1 fruit fly cellular context compared by ENCODE assay signal in the genomic region with DNA sequence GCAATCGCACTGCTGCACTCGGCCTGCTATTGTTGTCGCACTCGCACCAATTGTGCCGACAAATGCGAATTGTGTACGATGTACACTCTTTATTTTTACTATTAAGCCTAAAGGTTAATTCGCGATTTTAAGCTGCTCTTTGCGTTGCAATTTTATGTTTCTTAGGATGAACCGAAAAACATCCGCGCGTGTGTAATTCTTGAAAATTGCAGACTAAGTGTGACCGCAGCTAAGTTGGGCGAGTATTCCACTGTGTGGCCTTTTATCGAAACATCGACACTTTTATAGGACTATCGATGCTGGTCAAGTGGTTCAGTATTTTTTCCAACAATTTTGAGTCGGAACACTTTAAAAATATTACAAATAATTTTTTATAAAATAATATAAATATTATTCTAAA.
TF ChIP-seq lines count a peak whose summit lies in the region.

Gene Pak3, minus strand, starts transcription at position 225 of the 400 bp plus-strand sequence.

TF ChIP-seq in whole organism, embryonic, 481 proteins besides CTCF, POLR2A, EP300 and RAD21 (continued from another document and continues in another):
- TF ChIP-seq CG10654 (GFP tag; optimal IDR thresholded peaks at IDR 0.05; lab: Kevin White, UChicago) (no peak), jigr1 (GFP tag; IDR thresholded peaks at IDR 0.05; lab: Robert Waterston, UW) (no peak; the same call in 2 of the 3 replicates), Doc2 (GFP tag; IDR thresholded peaks at IDR 0.05; lab: Robert Waterston, UW) (no peak), hb (GFP tag; IDR thresholded peaks at IDR 0.05; lab: Robert Waterston, UW; ENCODE audit: partially characterized antibody) (peak; percentile 17; the same call in 2 of the 3 replicates), CG34422 (GFP tag; IDR thresholded peaks at IDR 0.05; lab: Robert Waterston, UW) (0 out of 3 replicates have a peak, but pooled peaks have one; percentile 33), C15 (GFP tag; IDR thresholded peaks at IDR 0.05; lab: Robert Waterston, UW) (no peak), trh (GFP tag; optimal IDR thresholded peaks at IDR 0.05; lab: Kevin White, UChicago) (no peak), Ssrp (tag; optimal IDR thresholded peaks at IDR 0.05; lab: Kevin White, UChicago) (no peak), Blimp-1 (GFP tag; optimal IDR thresholded peaks at IDR 0.05; lab: Kevin White, UChicago) (peak; percentile 18), Usf (GFP tag; optimal IDR thresholded peaks at IDR 0.05; lab: Kevin White, UChicago) (no peak), sob (GFP tag; IDR thresholded peaks at IDR 0.05; lab: Robert Waterston, UW) (no peak), fd102C (GFP tag; optimal IDR thresholded peaks at IDR 0.05; lab: Kevin White, UChicago) (no peak), ken (GFP tag; IDR thresholded peaks at IDR 0.05; lab: Robert Waterston, UW) (no peak), Mad (GFP tag; optimal IDR thresholded peaks at IDR 0.05; lab: Kevin White, UChicago) (no peak), tin (GFP tag; optimal IDR thresholded peaks at IDR 0.05; lab: Kevin White, UChicago) (no peak), fd64A (GFP tag; optimal IDR thresholded peaks at IDR 0.05; lab: Kevin White, UChicago) (no peak), usp (GFP tag; optimal IDR thresholded peaks at IDR 0.05; lab: Kevin White, UChicago) (no peak), row (GFP tag; IDR thresholded peaks at IDR 0.05; lab: Robert Waterston, UW) (peak; percentile 51; the same call in 1 of the 3 replicates), Tbp (GFP tag; optimal IDR thresholded peaks at IDR 0.05; lab: Kevin White, UChicago) (no peak), wek (GFP tag; optimal IDR thresholded peaks at IDR 0.05; lab: Kevin White, UChicago) (no peak), prd (optimal IDR thresholded peaks at IDR 0.05; lab: Kevin White, UChicago) (no peak), prd (GFP tag; IDR thresholded peaks at IDR 0.05; lab: Robert Waterston, UW) (no peak), chm (GFP tag; IDR thresholded peaks at IDR 0.05; lab: Robert Waterston, UW) (no peak; the same call in 1 of the 2 replicates), CG4424 (GFP tag; optimal IDR thresholded peaks at IDR 0.05; lab: Kevin White, UChicago) (no peak), tll (GFP tag; optimal IDR thresholded peaks at IDR 0.05; lab: Kevin White, UChicago) (no peak), CG17912 (GFP tag; optimal IDR thresholded peaks at IDR 0.05; lab: Kevin White, UChicago) (no peak), pho (GFP tag; optimal IDR thresholded peaks at IDR 0.05; lab: Kevin White, UChicago) (no peak), CG11247 (GFP tag; IDR thresholded peaks at IDR 0.05; lab: Robert Waterston, UW) (no peak), fru (optimal IDR thresholded peaks at IDR 0.05; lab: Kevin White, UChicago) (no peak), Hr51 (GFP tag; optimal IDR thresholded peaks at IDR 0.05; lab: Kevin White, UChicago) (no peak), crc (GFP tag; optimal IDR thresholded peaks at IDR 0.05; lab: Kevin White, UChicago) (no peak), CG11696 (GFP tag; IDR thresholded peaks at IDR 0.05; lab: Robert Waterston, UW) (no peak), CG7556 (GFP tag; optimal IDR thresholded peaks at IDR 0.05; lab: Kevin White, UChicago) (no peak), ab (GFP tag; optimal IDR thresholded peaks at IDR 0.05; lab: Kevin White, UChicago) (no peak), Bdp1 (GFP tag; optimal IDR thresholded peaks at IDR 0.05; lab: Kevin White, UChicago) (no peak), CG15011 (GFP tag; optimal IDR thresholded peaks at IDR 0.05; lab: Kevin White, UChicago) (no peak), sisA (GFP tag; IDR thresholded peaks at IDR 0.05; lab: Robert Waterston, UW) (no peak), Opbp (GFP tag; IDR thresholded peaks at IDR 0.05; lab: Robert Waterston, UW; ENCODE audit: partially characterized antibody) (peak; percentile 75), CoRest (tag; optimal IDR thresholded peaks at IDR 0.05; lab: Kevin White, UChicago) (peak; percentile 45), Vsx1 (GFP tag; optimal IDR thresholded peaks at IDR 0.05; lab: Kevin White, UChicago) (no peak), Spps (tag; optimal IDR thresholded peaks at IDR 0.05; lab: Kevin White, UChicago) (no peak), NK7.1 (GFP tag; optimal IDR thresholded peaks at IDR 0.05; lab: Kevin White, UChicago) (no peak), z (GFP tag; IDR thresholded peaks at IDR 0.05; lab: Robert Waterston, UW) (no peak), NFAT (GFP tag; IDR thresholded peaks at IDR 0.05; lab: Robert Waterston, UW) (no peak), Abd-B (GFP tag; optimal IDR thresholded peaks at IDR 0.05; lab: Kevin White, UChicago) (no peak), dmrt99B (tag; optimal IDR thresholded peaks at IDR 0.05; lab: Kevin White, UChicago) (no peak), NC2α (GFP tag; optimal IDR thresholded peaks at IDR 0.05; lab: Kevin White, UChicago) (no peak), CG17385 (GFP tag; optimal IDR thresholded peaks at IDR 0.05; lab: Kevin White, UChicago) (peak; percentile 6), CG10366 (GFP tag; IDR thresholded peaks at IDR 0.05; lab: Robert Waterston, UW) (no peak), CG2120 (GFP tag; optimal IDR thresholded peaks at IDR 0.05; lab: Kevin White, UChicago) (no peak), CG17829 (tag; optimal IDR thresholded peaks at IDR 0.05; lab: Kevin White, UChicago) (peak; percentile 53), Dfd (GFP tag; optimal IDR thresholded peaks at IDR 0.05; lab: Kevin White, UChicago) (no peak), D19B (GFP tag; optimal IDR thresholded peaks at IDR 0.05; lab: Kevin White, UChicago) (no peak), CG7928 (GFP tag; optimal IDR thresholded peaks at IDR 0.05; lab: Kevin White, UChicago) (peak; percentile 3), hth (optimal IDR thresholded peaks at IDR 0.05; lab: Kevin White, UChicago) (no peak), lmd (GFP tag; IDR thresholded peaks at IDR 0.05; lab: Robert Waterston, UW) (no peak), mld (GFP tag; IDR thresholded peaks at IDR 0.05; lab: Robert Waterston, UW; ENCODE audit: partially characterized antibody) (peak; percentile 45; the same call in 1 of the 3 replicates), CG10274 (GFP tag; optimal IDR thresholded peaks at IDR 0.05; lab: Kevin White, UChicago) (no peak), eve (GFP tag; optimal IDR thresholded peaks at IDR 0.05; lab: Kevin White, UChicago) (no peak), CkIIα-i1 (GFP tag; IDR thresholded peaks at IDR 0.05; lab: Robert Waterston, UW) (no peak), CG15696 (tag; optimal IDR thresholded peaks at IDR 0.05; lab: Kevin White, UChicago) (no peak), CG8281 (tag; optimal IDR thresholded peaks at IDR 0.05; lab: Kevin White, UChicago) (no peak), CG12219 (GFP tag; optimal IDR thresholded peaks at IDR 0.05; lab: Kevin White, UChicago) (no peak), nerfin-1 (tag; optimal IDR thresholded peaks at IDR 0.05; lab: Kevin White, UChicago) (no peak), Gsc (GFP tag; IDR thresholded peaks at IDR 0.05; lab: Robert Waterston, UW) (no peak), dimm (GFP tag; IDR thresholded peaks at IDR 0.05; lab: Robert Waterston, UW) (no peak), hkb (optimal IDR thresholded peaks at IDR 0.05; lab: Kevin White, UChicago) (no peak), hkb (GFP tag; IDR thresholded peaks at IDR 0.05; lab: Robert Waterston, UW) (no peak), exex (tag; optimal IDR thresholded peaks at IDR 0.05; lab: Kevin White, UChicago) (no peak), CG2678 (tag; optimal IDR thresholded peaks at IDR 0.05; lab: Kevin White, UChicago) (no peak), cwo (GFP tag; optimal IDR thresholded peaks at IDR 0.05; lab: Kevin White, UChicago) (no peak), CG6683 (GFP tag; optimal IDR thresholded peaks at IDR 0.05; lab: Kevin White, UChicago) (no peak), scrt (GFP tag; optimal IDR thresholded peaks at IDR 0.05; lab: Kevin White, UChicago) (no peak), gcm2 (GFP tag; optimal IDR thresholded peaks at IDR 0.05; lab: Kevin White, UChicago) (no peak), salm (tag; optimal IDR thresholded peaks at IDR 0.05; lab: Kevin White, UChicago) (peak; percentile 10), Ptx1 (GFP tag; IDR thresholded peaks at IDR 0.05; lab: Robert Waterston, UW) (no peak), CG6254 (GFP tag; optimal IDR thresholded peaks at IDR 0.05; lab: Kevin White, UChicago) (no peak), Atf6 (GFP tag; IDR thresholded peaks at IDR 0.05; lab: Robert Waterston, UW) (no peak), Drgx (GFP tag; IDR thresholded peaks at IDR 0.05; lab: Robert Waterston, UW) (no peak), twi (tag; optimal IDR thresholded peaks at IDR 0.05; lab: Kevin White, UChicago) (no peak), tup (GFP tag; optimal IDR thresholded peaks at IDR 0.05; lab: Kevin White, UChicago) (no peak), zfh1 (GFP tag; IDR thresholded peaks at IDR 0.05; lab: Robert Waterston, UW) (no peak), CG6689 (GFP tag; IDR thresholded peaks at IDR 0.05; lab: Robert Waterston, UW) (no peak), Stat92E (GFP tag; optimal IDR thresholded peaks at IDR 0.05; lab: Kevin White, UChicago) (peak in 1 of 3 experiments; percentile 7), run (tag; optimal IDR thresholded peaks at IDR 0.05; lab: Kevin White, UChicago) (no peak), Ada2b (GFP tag; IDR thresholded peaks at IDR 0.05; lab: Robert Waterston, UW) (no peak), pnt (GFP tag; optimal IDR thresholded peaks at IDR 0.05; lab: Kevin White, UChicago) (no peak), otp (GFP tag; IDR thresholded peaks at IDR 0.05; lab: Robert Waterston, UW) (no peak), ind (GFP tag; optimal IDR thresholded peaks at IDR 0.05; lab: Kevin White, UChicago) (no peak), sc (optimal IDR thresholded peaks at IDR 0.05; lab: Kevin White, UChicago) (no peak), sc (GFP tag; optimal IDR thresholded peaks at IDR 0.05; lab: Kevin White, UChicago) (no peak), CG15601 (tag; optimal IDR thresholded peaks at IDR 0.05; lab: Kevin White, UChicago) (no peak), CG4617 (GFP tag; optimal IDR thresholded peaks at IDR 0.05; lab: Kevin White, UChicago; ENCODE audit: borderline replicate concordance) (peak; percentile 84), az2 (GFP tag; optimal IDR thresholded peaks at IDR 0.05; lab: Kevin White, UChicago) (no peak), CG13624 (GFP tag; optimal IDR thresholded peaks at IDR 0.05; lab: Kevin White, UChicago) (no peak), CG10321 (GFP tag; IDR thresholded peaks at IDR 0.05; lab: Robert Waterston, UW) (no peak), Eip74EF (GFP tag; optimal IDR thresholded peaks at IDR 0.05; lab: Kevin White, UChicago) (no peak), D19A (tag; optimal IDR thresholded peaks at IDR 0.05; lab: Kevin White, UChicago) (peak; percentile 7), sens (GFP tag; lab: Kevin White, UChicago) (peak; percentile 81), chn (GFP tag; optimal IDR thresholded peaks at IDR 0.05; lab: Kevin White, UChicago) (no peak), ham (GFP tag; IDR thresholded peaks at IDR 0.05; lab: Robert Waterston, UW) (no peak), aop (GFP tag; IDR thresholded peaks at IDR 0.05; lab: Robert Waterston, UW) (no peak), CG4328 (GFP tag; optimal IDR thresholded peaks at IDR 0.05; lab: Kevin White, UChicago) (no peak), CG7786 (GFP tag; optimal IDR thresholded peaks at IDR 0.05; lab: Kevin White, UChicago) (no peak), ato (GFP tag; IDR thresholded peaks at IDR 0.05; lab: Robert Waterston, UW; ENCODE audit: partially characterized antibody) (peak; percentile 51; the same call in 1 of the 2 replicates), CHES-1-like (GFP tag; optimal IDR thresholded peaks at IDR 0.05; lab: Kevin White, UChicago) (no peak), CG2129 (GFP tag; IDR thresholded peaks at IDR 0.05; lab: Robert Waterston, UW; ENCODE audit: partially characterized antibody) (no peak), gsb (GFP tag; IDR thresholded peaks at IDR 0.05; lab: Robert Waterston, UW) (no peak), HLH3B (GFP tag; IDR thresholded peaks at IDR 0.05; lab: Robert Waterston, UW) (no peak), Bteb2 (GFP tag; optimal IDR thresholded peaks at IDR 0.05; lab: Kevin White, UChicago) (no peak), Sry-β (GFP tag; optimal IDR thresholded peaks at IDR 0.05; lab: Kevin White, UChicago) (no peak), lov (optimal IDR thresholded peaks at IDR 0.05; lab: Kevin White, UChicago) (no peak), lov (GFP tag; IDR thresholded peaks at IDR 0.05; lab: Robert Waterston, UW) (no peak), CG9215 (GFP tag; IDR thresholded peaks at IDR 0.05; lab: Robert Waterston, UW) (no peak), CG17186 (GFP tag; optimal IDR thresholded peaks at IDR 0.05; lab: Kevin White, UChicago) (no peak), h (optimal IDR thresholded peaks at IDR 0.05; lab: Kevin White, UChicago) (no peak), croc (GFP tag; conservative IDR thresholded peaks at IDR 0.05; lab: Robert Waterston, UW) (no peak), CG2199 (GFP tag; IDR thresholded peaks at IDR 0.05; lab: Robert Waterston, UW) (no peak), MESR4 (GFP tag; optimal IDR thresholded peaks at IDR 0.05; lab: Kevin White, UChicago) (peak; percentile 74), CG8478 (optimal IDR thresholded peaks at IDR 0.05; lab: Kevin White, UChicago) (no peak), ewg (GFP tag; optimal IDR thresholded peaks at IDR 0.05; lab: Kevin White, UChicago) (peak; percentile 40), btn (GFP tag; optimal IDR thresholded peaks at IDR 0.05; lab: Kevin White, UChicago) (no peak), ro (GFP tag; IDR thresholded peaks at IDR 0.05; lab: Robert Waterston, UW) (no peak), CG11093 (GFP tag; IDR thresholded peaks at IDR 0.05; lab: Robert Waterston, UW) (no peak), Doc3 (GFP tag; IDR thresholded peaks at IDR 0.05; lab: Robert Waterston, UW; ENCODE audit: partially characterized antibody) (peak; percentile 47; the same call in 1 of the 3 replicates), PHDP (tag; optimal IDR thresholded peaks at IDR 0.05; lab: Kevin White, UChicago) (no peak), CG11723 (GFP tag; optimal IDR thresholded peaks at IDR 0.05; lab: Kevin White, UChicago) (no peak), sr (GFP tag; IDR thresholded peaks at IDR 0.05; lab: Robert Waterston, UW) (no peak), wor (GFP tag; IDR thresholded peaks at IDR 0.05; lab: Robert Waterston, UW) (no peak), bbx (GFP tag; IDR thresholded peaks at IDR 0.05; lab: Robert Waterston, UW; ENCODE audit: partially characterized antibody) (peak; percentile 82), CG15514 (GFP tag; optimal IDR thresholded peaks at IDR 0.05; lab: Kevin White, UChicago) (peak; percentile 82), Dek (tag; optimal IDR thresholded peaks at IDR 0.05; lab: Kevin White, UChicago) (peak; percentile 31), HmgD (GFP tag; optimal IDR thresholded peaks at IDR 0.05; lab: Kevin White, UChicago) (no peak), CG14965 (GFP tag; optimal IDR thresholded peaks at IDR 0.05; lab: Kevin White, UChicago; ENCODE audit: borderline replicate concordance) (no peak)
